Fruit fly (Drosophila melanogaster) whole organism, embryonic: ENCODE measurements around the gene CG4820.
A peak's percentile ranks its signal among the peaks of the same experiment; 100 is the strongest.

Source experiments
- ATbp ChIP-seq: fragments of 200-800 bp; sonication (Bioruptor generic); optimal IDR thresholded peaks from 2 replicates; lab custom pipeline; 2017; ENCODE audit warnings: missing biosample characterization, mild to moderate bottlenecking, missing genetic modification characterization, missing genetic modification reagents
- B-H2 ChIP-seq: fragments of 200-800 bp; sonication (Bioruptor generic); optimal IDR thresholded peaks from 2 replicates; lab custom pipeline; 2018; ENCODE audit warnings: missing biosample characterization, mild to moderate bottlenecking, missing genetic modification characterization
- CG10267 ChIP-seq: fragments of 200-800 bp; sonication (Bioruptor generic); optimal IDR thresholded peaks from 2 replicates; lab custom pipeline; 2018; ENCODE audit warnings: missing biosample characterization, mild to moderate bottlenecking, missing genetic modification characterization, moderate library complexity
- CG11560 ChIP-seq: fragments of 200-800 bp; sonication (Bioruptor generic); IDR thresholded peaks from 3 replicates; pipeline ENCODE4 v1.3.6; 2022; ENCODE audit warnings: missing biosample characterization, missing genetic modification characterization
- CG1233 ChIP-seq: fragments of 200-800 bp; sonication (Bioruptor generic); optimal IDR thresholded peaks from 4 replicates; lab custom pipeline; 2018; ENCODE audit warnings: missing biosample characterization, mild to moderate bottlenecking, missing genetic modification characterization
- CG12659 ChIP-seq: fragments of 200-800 bp; sonication (Bioruptor generic); optimal IDR thresholded peaks from 3 replicates; lab custom pipeline; 2017; ENCODE audit warnings: mild to moderate bottlenecking, missing biosample characterization, missing genetic modification reagents, missing genetic modification characterization
- CG12769 ChIP-seq: fragments of 200-800 bp; sonication (Bioruptor generic); optimal IDR thresholded peaks from 2 replicates; lab custom pipeline; 2019; ENCODE audit warnings: missing biosample characterization, mild to moderate bottlenecking, missing genetic modification characterization, moderate library complexity
- CG13296 ChIP-seq: fragments of 200-800 bp; sonication (Bioruptor generic); optimal IDR thresholded peaks from 3 replicates; lab custom pipeline; 2018; ENCODE audit warnings: missing biosample characterization, mild to moderate bottlenecking, missing genetic modification characterization
- CG13424 ChIP-seq: fragments of 200-800 bp; sonication (Bioruptor generic); optimal IDR thresholded peaks from 2 replicates; lab custom pipeline; 2019; ENCODE audit warnings: missing biosample characterization, mild to moderate bottlenecking, missing genetic modification characterization, moderate library complexity
- CG13624 ChIP-seq: fragments of 200-800 bp; sonication (Bioruptor generic); optimal IDR thresholded peaks from 2 replicates; lab custom pipeline; 2016; ENCODE audit warnings: missing biosample characterization, missing genetic modification characterization
- CG15601 ChIP-seq: fragments of 200-800 bp; sonication (Bioruptor generic); optimal IDR thresholded peaks from 3 replicates; lab custom pipeline; 2019; ENCODE audit warnings: missing biosample characterization, mild to moderate bottlenecking, missing genetic modification characterization, moderate library complexity
- CG1602 ChIP-seq: fragments of 200-800 bp; sonication (Bioruptor generic); optimal IDR thresholded peaks from 3 replicates; lab custom pipeline; 2016; ENCODE audit warnings: missing biosample characterization, missing genetic modification characterization
- CG17385 ChIP-seq: fragments of 200-800 bp; sonication (Bioruptor generic); optimal IDR thresholded peaks from 3 replicates; lab custom pipeline; 2018; ENCODE audit warnings: missing biosample characterization, mild to moderate bottlenecking, missing genetic modification characterization
- CG17568 ChIP-seq: fragments of 200-800 bp; sonication (Bioruptor generic); optimal IDR thresholded peaks from 2 replicates; lab custom pipeline; 2018; ENCODE audit warnings: missing biosample characterization, mild to moderate bottlenecking, missing genetic modification characterization, moderate library complexity
- CG31365 ChIP-seq: fragments of 200-800 bp; sonication (Bioruptor generic); optimal IDR thresholded peaks from 2 replicates; lab custom pipeline; 2018; ENCODE audit warnings: missing biosample characterization, mild to moderate bottlenecking, missing genetic modification characterization
- CG33557 ChIP-seq: fragments of 200-800 bp; sonication (Bioruptor generic); optimal IDR thresholded peaks from 2 replicates; lab custom pipeline; 2019; ENCODE audit warnings: missing biosample characterization, mild to moderate bottlenecking, missing genetic modification characterization, moderate library complexity
- CG8290 ChIP-seq, 3 experiments: fragments of 200-800 bp; sonication (Bioruptor generic); optimal IDR thresholded peaks; 2 replicates each; lab custom pipeline; 2016 to 2019; ENCODE audit warnings: missing biosample characterization in 3 of 3, missing genetic modification characterization in 3 of 3, mild to moderate bottlenecking in 2 of 3, moderate library complexity in 1 of 3
- CG8388 ChIP-seq: fragments of 200-800 bp; sonication (Bioruptor generic); optimal IDR thresholded peaks from 2 replicates; lab custom pipeline; 2019; ENCODE audit warnings: missing biosample characterization, mild to moderate bottlenecking, missing genetic modification characterization, moderate library complexity
- CG8765 ChIP-seq: fragments of 200-800 bp; sonication (Bioruptor generic); IDR thresholded peaks from 2 replicates; pipeline ENCODE4 v1.3.6; 2022; ENCODE audit warnings: missing biosample characterization, missing genetic modification characterization
- CTCF ChIP-seq: fragments of 200-800 bp; sonication (Bioruptor generic); optimal IDR thresholded peaks from 2 replicates; lab custom pipeline; 2017; ENCODE audit warnings: missing biosample characterization, mild to moderate bottlenecking, missing genetic modification characterization, moderate library complexity
- D ChIP-seq, 2 experiments: fragments of 200-800 bp in 1 of 2; fragments of >200 bp in 1 of 2; sonication (Bioruptor generic) in 1 of 2; optimal IDR thresholded peaks; 2 replicates in 1 of 2; 3 replicates in 1 of 2; lab custom pipeline; 2017; ENCODE audit warnings: mild to moderate bottlenecking in 1 of 2, missing biosample characterization in 1 of 2, missing genetic modification characterization in 1 of 2, missing genetic modification reagents in 1 of 2
- Dek ChIP-seq: fragments of 200-800 bp; sonication (Bioruptor generic); optimal IDR thresholded peaks from 3 replicates; lab custom pipeline; 2019; ENCODE audit warnings: missing biosample characterization, mild to moderate bottlenecking, missing genetic modification characterization, moderate library complexity
- Dfd ChIP-seq, 2 experiments: fragments of >200 bp; optimal IDR thresholded peaks; 2 replicates each; lab custom pipeline; 2017; ENCODE audit warnings: missing biosample characterization in 2 of 2, missing genetic modification characterization in 2 of 2
- HmgD ChIP-seq: fragments of 200-800 bp; sonication (Bioruptor generic); optimal IDR thresholded peaks from 3 replicates; lab custom pipeline; 2016; ENCODE audit warnings: missing biosample characterization, missing genetic modification characterization
- HmgZ ChIP-seq: fragments of 200-800 bp; sonication (Bioruptor generic); optimal IDR thresholded peaks from 2 replicates; lab custom pipeline; 2018; ENCODE audit warnings: missing biosample characterization, mild to moderate bottlenecking, missing genetic modification characterization
- Hmr ChIP-seq: fragments of 200-800 bp; sonication (Bioruptor generic); optimal IDR thresholded peaks from 3 replicates; lab custom pipeline; 2017; ENCODE audit warnings: mild to moderate bottlenecking, missing biosample characterization, missing genetic modification reagents, missing genetic modification characterization
- Myb ChIP-seq: fragments of 200-800 bp; sonication (Bioruptor generic); optimal IDR thresholded peaks from 2 replicates; lab custom pipeline; 2016; ENCODE audit warnings: missing biosample characterization, missing genetic modification characterization
- Nf-YC ChIP-seq: fragments of 200-800 bp; optimal IDR thresholded peaks from 3 replicates; lab custom pipeline; 2019; ENCODE audit warnings: missing biosample characterization, mild to moderate bottlenecking, missing genetic modification characterization, moderate library complexity
- Sox102F ChIP-seq: fragments of 200-800 bp; sonication (Bioruptor generic); optimal IDR thresholded peaks from 2 replicates; lab custom pipeline; 2018; ENCODE audit warnings: missing biosample characterization, mild to moderate bottlenecking, missing genetic modification characterization, moderate library complexity
- bsh ChIP-seq, 2 experiments: fragments of 200-800 bp; sonication (Bioruptor generic); optimal IDR thresholded peaks; 2 replicates each; lab custom pipeline; 2017 to 2018; ENCODE audit warnings: mild to moderate bottlenecking in 2 of 2, missing biosample characterization in 2 of 2, missing genetic modification characterization in 2 of 2, moderate library complexity in 1 of 2
- dpn ChIP-seq, 2 experiments: fragments of 200-800 bp; sonication (Bioruptor generic); optimal IDR thresholded peaks; 3 replicates each; lab custom pipeline; 2016; ENCODE audit warnings: missing biosample characterization in 2 of 2, missing genetic modification characterization in 2 of 2
- en ChIP-seq: fragments of 200-800 bp; sonication (Bioruptor generic); optimal IDR thresholded peaks from 2 replicates; lab custom pipeline; 2016; ENCODE audit warnings: missing biosample characterization, missing genetic modification characterization
- h ChIP-seq: fragments of >200 bp; optimal IDR thresholded peaks from 2 replicates; lab custom pipeline; 2017
- ham ChIP-seq: fragments of 200-800 bp; sonication (Bioruptor generic); IDR thresholded peaks from 2 replicates; pipeline ENCODE4 v1.3.6; 2022; ENCODE audit warnings: missing biosample characterization, missing genetic modification characterization
- knrl ChIP-seq: fragments of 200-800 bp; sonication (Bioruptor generic); IDR thresholded peaks from 3 replicates; pipeline ENCODE4 v1.3.6; 2022; ENCODE audit warnings: missing biosample characterization, missing genetic modification characterization; ENCODE audit not compliant: partially characterized antibody
- lilli ChIP-seq: fragments of 200-800 bp; sonication (Bioruptor generic); optimal IDR thresholded peaks from 3 replicates; lab custom pipeline; 2016; ENCODE audit warnings: missing biosample characterization, missing genetic modification characterization
- mirr ChIP-seq: fragments of 200-800 bp; sonication (Bioruptor generic); optimal IDR thresholded peaks from 3 replicates; lab custom pipeline; 2018; ENCODE audit warnings: missing biosample characterization, mild to moderate bottlenecking, missing genetic modification characterization
- nom ChIP-seq: fragments of 200-800 bp; sonication (Bioruptor generic); optimal IDR thresholded peaks from 2 replicates; lab custom pipeline; 2017; ENCODE audit warnings: missing biosample characterization, missing genetic modification characterization, mild to moderate bottlenecking, moderate library complexity, missing genetic modification reagents
- pho ChIP-seq: fragments of 200-800 bp; sonication (Bioruptor generic); optimal IDR thresholded peaks from 2 replicates; lab custom pipeline; 2016; ENCODE audit warnings: missing biosample characterization, missing genetic modification characterization
- ranshi ChIP-seq: fragments of 200-800 bp; sonication (Bioruptor generic); IDR thresholded peaks from 2 replicates; pipeline ENCODE4 v1.3.6; 2022; ENCODE audit warnings: missing biosample characterization, missing genetic modification characterization
- salm ChIP-seq: fragments of 200-800 bp; sonication (Bioruptor generic); optimal IDR thresholded peaks from 2 replicates; lab custom pipeline; 2018; ENCODE audit warnings: missing biosample characterization, mild to moderate bottlenecking, missing genetic modification characterization
- scrt ChIP-seq: fragments of 200-800 bp; sonication (Bioruptor generic); optimal IDR thresholded peaks from 2 replicates; lab custom pipeline; 2018; ENCODE audit warnings: missing biosample characterization, mild to moderate bottlenecking, missing genetic modification characterization, moderate library complexity
- sima ChIP-seq: fragments of 200-800 bp; sonication (Bioruptor generic); optimal IDR thresholded peaks from 2 replicates; lab custom pipeline; 2016; ENCODE audit warnings: missing biosample characterization, missing genetic modification characterization
- slbo ChIP-seq: fragments of 200-800 bp; sonication (Bioruptor generic); IDR thresholded peaks from 2 replicates; pipeline ENCODE4 v1.3.6; 2022; ENCODE audit warnings: missing biosample characterization, missing genetic modification characterization
- slp2 ChIP-seq: fragments of 200-800 bp; sonication (Bioruptor generic); optimal IDR thresholded peaks from 2 replicates; lab custom pipeline; 2016; ENCODE audit warnings: missing biosample characterization, missing genetic modification characterization
- tap ChIP-seq: fragments of 200-800 bp; optimal IDR thresholded peaks from 3 replicates; lab custom pipeline; 2019; ENCODE audit warnings: missing biosample characterization, mild to moderate bottlenecking, missing genetic modification characterization, moderate library complexity
- unc-4 ChIP-seq: fragments of 200-800 bp; sonication (Bioruptor generic); IDR thresholded peaks from 2 replicates; pipeline ENCODE4 v1.3.6; 2022; ENCODE audit warnings: missing biosample characterization, missing genetic modification characterization; ENCODE audit not compliant: partially characterized antibody
- wdn ChIP-seq: fragments of 200-800 bp; sonication (Bioruptor generic); IDR thresholded peaks from 2 replicates; pipeline ENCODE4 v1.3.6; 2022; ENCODE audit warnings: missing biosample characterization, missing genetic modification characterization
- wek ChIP-seq: fragments of 200-800 bp; sonication (Bioruptor generic); optimal IDR thresholded peaks from 3 replicates; lab custom pipeline; 2018; ENCODE audit warnings: missing biosample characterization, mild to moderate bottlenecking, missing genetic modification characterization, moderate library complexity

CG4820 gene

DNA sequence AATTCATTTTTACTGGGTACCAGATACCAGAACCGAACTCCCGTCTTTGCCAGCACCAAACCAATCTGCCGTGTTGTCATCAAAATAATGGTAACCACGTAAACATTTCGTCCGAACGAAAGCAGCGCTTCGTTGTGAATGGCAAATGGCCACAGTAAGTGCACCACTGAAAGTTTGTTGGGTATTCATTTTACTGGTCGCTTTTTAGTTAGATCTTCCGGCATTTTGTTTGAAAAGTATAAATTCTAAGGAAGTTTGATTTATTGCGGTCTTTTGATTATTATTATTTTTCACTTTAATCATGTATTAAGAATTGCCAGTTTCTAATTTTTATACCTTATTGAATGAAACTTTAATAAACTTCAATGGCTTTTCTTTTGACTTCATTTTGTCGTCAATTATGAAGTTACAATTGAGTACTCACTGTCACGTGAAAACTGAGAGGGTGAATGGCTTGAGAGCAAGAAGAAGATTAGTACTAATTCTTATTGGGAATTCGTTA, 1.8 kb upstream of the CG4820 start, which contains the start of gene ZnT86D (continued):
- peak; percentile 24 for TF ChIP-seq CG8290 (GFP tag; optimal IDR thresholded peaks at IDR 0.05; lab: Kevin White, UChicago)
- peak in 1 of 2 experiments; percentile 69 for TF ChIP-seq CG8290 (tag; optimal IDR thresholded peaks at IDR 0.05; lab: Kevin White, UChicago)
- peak; percentile 10 for TF ChIP-seq mirr
- TF ChIP-seq CG15601 (tag; lab: Kevin White, UChicago), result peak; percentile 66
- peak; percentile 94 for TF ChIP-seq CG17385 (GFP tag; lab: Kevin White, UChicago)
- TF ChIP-seq CTCF (GFP tag; lab: Kevin White, UChicago), result no peak
- TF ChIP-seq ranshi (GFP tag; lab: Robert Waterston, UW), result no peak
- TF ChIP-seq CG12769 (tag; lab: Kevin White, UChicago), result peak; percentile 10
- peak; percentile 38 for TF ChIP-seq Myb (GFP tag; lab: Kevin White, UChicago)
- TF ChIP-seq CG12659 (GFP tag; lab: Kevin White, UChicago), result peak; percentile 84
- TF ChIP-seq CG13624 (GFP tag; lab: Kevin White, UChicago), result peak; percentile 11
- no peak for TF ChIP-seq CG11560 (tag; lab: Robert Waterston, UW)
- no peak for TF ChIP-seq wek (GFP tag; lab: Kevin White, UChicago)
- no peak for TF ChIP-seq Dfd (GFP tag; optimal IDR thresholded peaks at IDR 0.05; lab: Kevin White, UChicago)
- peak; percentile 55 for TF ChIP-seq CG33557 (GFP tag; lab: Kevin White, UChicago)
- TF ChIP-seq CG31365 (tag; lab: Kevin White, UChicago), result no peak
- TF ChIP-seq bsh (GFP tag; optimal IDR thresholded peaks at IDR 0.05; lab: Kevin White, UChicago), result peak in 1 of 2 experiments; percentile 46
- no peak for TF ChIP-seq knrl
- no peak for TF ChIP-seq sima (GFP tag; lab: Kevin White, UChicago)
- TF ChIP-seq CG8388 (GFP tag; lab: Kevin White, UChicago), result peak; percentile 39
- peak; percentile 21 for TF ChIP-seq ATbp (GFP tag; lab: Kevin White, UChicago)
- peak; percentile 70 for TF ChIP-seq B-H2 (GFP tag; lab: Kevin White, UChicago)
- peak; percentile 80 for TF ChIP-seq CG1602 (GFP tag; lab: Kevin White, UChicago)
- no peak for TF ChIP-seq en
- peak; percentile 79 for TF ChIP-seq pho (GFP tag; lab: Kevin White, UChicago)
- peak; percentile 54 for TF ChIP-seq CG10267 (tag; lab: Kevin White, UChicago)
- peak; percentile 46 for TF ChIP-seq CG1233 (GFP tag; lab: Kevin White, UChicago)
- peak; percentile 44 to 47 for TF ChIP-seq dpn (GFP tag; optimal IDR thresholded peaks at IDR 0.05; lab: Kevin White, UChicago)
- TF ChIP-seq tap (tag; lab: Kevin White, UChicago), result peak; percentile 43
- peak; percentile 58 for TF ChIP-seq CG17568 (GFP tag; lab: Kevin White, UChicago)
- peak; percentile 47 for TF ChIP-seq Hmr (GFP tag; lab: Kevin White, UChicago)
- peak; percentile 74 for TF ChIP-seq HmgZ
- no peak for TF ChIP-seq h (lab: Kevin White, UChicago)
- peak; percentile 72 for TF ChIP-seq Dek (tag; lab: Kevin White, UChicago)
- TF ChIP-seq salm (tag; lab: Kevin White, UChicago), result peak; percentile 45
- no peak for TF ChIP-seq ham (GFP tag; lab: Robert Waterston, UW)
- TF ChIP-seq slp2 (GFP tag; lab: Kevin White, UChicago), result peak; percentile 35
- no peak for TF ChIP-seq D (optimal IDR thresholded peaks at IDR 0.05; lab: Kevin White, UChicago)
- peak; percentile 12 for TF ChIP-seq D (GFP tag; optimal IDR thresholded peaks at IDR 0.05; lab: Kevin White, UChicago)
- TF ChIP-seq HmgD (GFP tag; lab: Kevin White, UChicago), result no peak
- TF ChIP-seq scrt, result peak; percentile 20
- 0 out of 2 replicates have a peak, but pooled peaks have one; percentile 35 for TF ChIP-seq wdn
- peak; percentile 63 for TF ChIP-seq lilli (GFP tag; lab: Kevin White, UChicago)
- peak; percentile 43; the same call in 1 of the 2 replicates for TF ChIP-seq unc-4 (GFP tag; lab: Robert Waterston, UW)
- TF ChIP-seq slbo (GFP tag; lab: Robert Waterston, UW), result peak; percentile 70
- TF ChIP-seq Sox102F (GFP tag; lab: Kevin White, UChicago), result peak; percentile 58
- peak; percentile 67 for TF ChIP-seq CG13296 (GFP tag; lab: Kevin White, UChicago)
- no peak for TF ChIP-seq CG8765
- TF ChIP-seq CG13424 (tag; lab: Kevin White, UChicago), result peak; percentile 79
- peak; percentile 35 for TF ChIP-seq nom (GFP tag; lab: Kevin White, UChicago)
- peak; percentile 79 for TF ChIP-seq Nf-YC (tag; lab: Kevin White, UChicago)
